Worm (Caenorhabditis elegans) whole organism, young adult: Measurements from ENCODE around the gene arrd-13.

Experiments used
- C06A6.2 ChIP-seq: fragments of 200-800 bp; sonication (Bioruptor generic); conservative IDR thresholded peaks from 2 replicates; pipeline ENCODE4 v1.3.6; 2022; ENCODE audit warnings: missing genetic modification characterization, missing compliant biosample characterization
- F57A8.1 ChIP-seq: fragments of 200-800 bp; sonication (Bioruptor generic); optimal IDR thresholded peaks from 2 replicates; lab custom pipeline; 2018; ENCODE audit warnings: mild to moderate bottlenecking, missing genetic modification characterization, moderate library complexity, missing compliant biosample characterization
- T07F8.4 ChIP-seq: sonication (generic microtip); optimal IDR thresholded peaks from 2 replicates; lab custom pipeline; 2016; ENCODE audit warnings: mild to moderate bottlenecking, missing genetic modification characterization, moderate library complexity, missing compliant biosample characterization
- bed-2 ChIP-seq: fragments of 200-800 bp; sonication (Bioruptor generic); IDR thresholded peaks from 2 replicates; pipeline ENCODE4 v1.3.6; 2022; ENCODE audit warnings: missing genetic modification reagents, missing genetic modification characterization, missing compliant biosample characterization
- let-526 ChIP-seq: fragments of 200-800 bp; sonication (Bioruptor generic); IDR thresholded peaks from 2 replicates; pipeline ENCODE4 v1.3.6; 2022; ENCODE audit warnings: missing genetic modification reagents, missing genetic modification characterization, missing compliant biosample characterization
- let-607 ChIP-seq, 2 experiments: fragments of 200-800 bp in 1 of 2; sonication (Bioruptor generic) in 1 of 2; sonication (generic microtip) in 1 of 2; optimal IDR thresholded peaks; 2 replicates each; lab custom pipeline; 2016 to 2018; ENCODE audit warnings: mild to moderate bottlenecking in 2 of 2, missing compliant biosample characterization in 2 of 2, missing genetic modification characterization in 2 of 2, moderate library complexity in 2 of 2, missing genotype in 1 of 2
- lir-1 ChIP-seq: fragments of 200-800 bp; sonication (Bioruptor generic); conservative IDR thresholded peaks from 2 replicates; pipeline ENCODE4 v1.3.6; 2022; ENCODE audit warnings: missing genetic modification reagents, missing genetic modification characterization, missing compliant biosample characterization
- nfya-2 ChIP-seq: fragments of 200-800 bp; sonication (Bioruptor generic); IDR thresholded peaks from 2 replicates; pipeline ENCODE4 v1.3.6; 2022; ENCODE audit warnings: missing genetic modification reagents, missing genetic modification characterization, missing compliant biosample characterization
- nhr-27 ChIP-seq: fragments of 200-800 bp; sonication (Bioruptor generic); optimal IDR thresholded peaks from 2 replicates; lab custom pipeline; 2018; ENCODE audit warnings: mild to moderate bottlenecking, missing genetic modification characterization, moderate library complexity, missing compliant biosample characterization
- rcor-1 ChIP-seq: fragments of 200-800 bp; sonication (Bioruptor generic); IDR thresholded peaks from 2 replicates; pipeline ENCODE4 v1.3.6; 2022; ENCODE audit warnings: missing genetic modification reagents, missing genetic modification characterization, missing compliant biosample characterization
- rec-8 ChIP-seq, 2 experiments: sonication (generic microtip); optimal IDR thresholded peaks; 2 replicates each; lab custom pipeline; 2016; ENCODE audit warnings: mild to moderate bottlenecking in 2 of 2, missing genetic modification characterization in 2 of 2, missing genetic modification reagents in 2 of 2, missing genotype in 2 of 2, missing biosample characterization in 1 of 2, missing compliant biosample characterization in 1 of 2, moderate library complexity in 1 of 2
- repo-1 ChIP-seq: sonication (generic microtip); optimal IDR thresholded peaks from 2 replicates; lab custom pipeline; 2017; ENCODE audit warnings: mild to moderate bottlenecking, missing genetic modification characterization, missing compliant biosample characterization
- sdz-38 ChIP-seq: sonication (generic microtip); optimal IDR thresholded peaks from 2 replicates; lab custom pipeline; 2016; ENCODE audit warnings: missing genotype, missing genetic modification characterization, missing compliant biosample characterization
- ztf-28 ChIP-seq: fragments of 200-800 bp; sonication (Bioruptor generic); IDR thresholded peaks from 2 replicates; pipeline ENCODE4 v1.3.6; 2022; ENCODE audit warnings: missing genetic modification reagents, missing genetic modification characterization, missing compliant biosample characterization

The arrd-13 gene

DNA sequence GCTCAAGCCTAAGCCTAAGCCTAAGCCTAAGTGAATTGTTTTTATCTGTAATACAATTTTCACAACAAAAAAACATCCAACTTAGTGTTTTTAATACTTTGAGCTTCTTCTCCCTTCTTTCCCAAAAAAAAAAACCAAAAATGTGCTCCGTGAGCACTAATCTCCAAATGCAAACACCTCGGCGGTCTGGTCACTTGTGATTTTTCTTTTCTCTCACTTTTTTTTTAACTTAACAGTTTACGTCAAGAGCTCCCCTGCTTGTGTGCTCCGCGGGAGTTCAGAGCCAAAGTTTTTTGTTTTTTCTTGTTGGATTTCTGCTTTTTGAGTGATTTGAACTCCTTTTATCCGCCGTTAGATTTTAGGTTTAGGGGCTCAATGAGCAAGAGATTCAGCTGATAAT, 48.1 kb downstream of the arrd-13 start:
- no peak for TF ChIP-seq lir-1
- no peak for TF ChIP-seq nhr-27
- TF ChIP-seq C06A6.2 (GFP tag; lab: Robert Waterston, UW), result no peak
- TF ChIP-seq F57A8.1 (GFP tag; lab: Kevin White, UChicago), result no peak
- TF ChIP-seq let-526, result no peak
- TF ChIP-seq sdz-38, result no peak
- no peak for TF ChIP-seq nfya-2 (GFP tag; lab: Robert Waterston, UW)
- no peak for TF ChIP-seq let-607 (tag; optimal IDR thresholded peaks at IDR 0.05; lab: Kevin White, UChicago)
- no peak for TF ChIP-seq ztf-28 (GFP tag; lab: Robert Waterston, UW)
- no peak for TF ChIP-seq bed-2 (GFP tag; lab: Robert Waterston, UW)
- TF ChIP-seq rcor-1 (GFP tag; lab: Robert Waterston, UW), result no peak
- no peak for TF ChIP-seq repo-1 (tag; lab: Kevin White, UChicago)
- TF ChIP-seq T07F8.4 (tag; lab: Kevin White, UChicago), result no peak
- no peak for TF ChIP-seq rec-8 (tag; optimal IDR thresholded peaks at IDR 0.05; lab: Kevin White, UChicago)
